Worm (Caenorhabditis elegans): ENCODE data around the gene cya-1.

DNA sequence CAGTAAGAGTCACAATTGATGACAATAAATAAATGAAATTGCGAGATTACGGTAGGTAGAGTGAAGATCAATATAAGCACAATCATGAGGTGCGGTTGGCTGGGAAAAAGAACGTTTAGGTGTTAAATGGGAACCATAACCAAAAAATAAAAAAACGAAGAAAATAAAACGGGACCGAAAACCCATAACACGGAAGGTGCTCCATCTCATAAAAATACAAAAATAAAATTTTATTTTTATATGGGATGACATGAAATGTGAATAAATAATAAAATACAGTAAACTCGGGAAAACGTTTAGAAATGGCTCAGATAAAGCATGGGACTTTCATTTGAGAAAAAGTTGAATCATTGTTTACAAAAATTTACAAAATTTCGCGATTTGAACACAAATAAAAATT is 33.5 kb downstream of the cya-1 start, which contains the start of gene F02A9.7:
- TF ChIP-seq zag-1 (tag; optimal IDR thresholded peaks at IDR 0.05) (no peak), ztf-11 (tag; optimal IDR thresholded peaks at IDR 0.05) (no peak), mep-1 (tag; optimal IDR thresholded peaks at IDR 0.05) (no peak), set-16 (GFP tag; IDR thresholded peaks at IDR 0.05) (no peak), egl-27 (tag; optimal IDR thresholded peaks at IDR 0.05) (no peak), F49E8.2 (tag; optimal IDR thresholded peaks at IDR 0.05; ENCODE audit: borderline replicate concordance) (no peak), unc-39 (tag; optimal IDR thresholded peaks at IDR 0.05) (no peak), nhr-6 (tag; optimal IDR thresholded peaks at IDR 0.05) (no peak), fos-1 (tag; optimal IDR thresholded peaks at IDR 0.05) (no peak), tag-97 (GFP tag; IDR thresholded peaks at IDR 0.05) (no peak), F44E2.7 (GFP tag; IDR thresholded peaks at IDR 0.05) (no peak), mxl-2 (GFP tag; conservative IDR thresholded peaks at IDR 0.05) (no peak), lin-13 (GFP tag; optimal IDR thresholded peaks at IDR 0.05) (no peak), lsy-2 (tag; optimal IDR thresholded peaks at IDR 0.05) (no peak)

Data from whole organism, L4 larva.